Worm (Caenorhabditis elegans) whole organism, late embryonic: ENCODE data around the gene C28G1.10.

Source experiments
- F13H6.1 ChIP-seq: sonication (generic microtip); optimal IDR thresholded peaks from 2 replicates; lab custom pipeline; 2016; ENCODE audit warnings: missing genetic modification characterization, missing compliant biosample characterization
- K02D7.2 ChIP-seq: sonication (generic microtip); optimal IDR thresholded peaks from 2 replicates; lab custom pipeline; 2017; ENCODE audit warnings: mild to moderate bottlenecking, missing genetic modification characterization, missing compliant biosample characterization
- K09A11.1 ChIP-seq: sonication (generic microtip); optimal IDR thresholded peaks from 2 replicates; lab custom pipeline; 2017; ENCODE audit warnings: antibody characterized with exemption, mild to moderate bottlenecking, missing genetic modification characterization, missing compliant biosample characterization; ENCODE audit not compliant: insufficient read depth
- Y22D7AL.16 ChIP-seq: sonication (generic microtip); optimal IDR thresholded peaks from 2 replicates; lab custom pipeline; 2016; ENCODE audit warnings: missing genetic modification characterization, missing compliant biosample characterization
- ceh-19 ChIP-seq: fragments of 200-800 bp; sonication (Bioruptor generic); optimal IDR thresholded peaks from 2 replicates; lab custom pipeline; 2018; ENCODE audit warnings: mild to moderate bottlenecking, missing genetic modification characterization, missing compliant biosample characterization
- ceh-2 ChIP-seq: sonication (generic microtip); optimal IDR thresholded peaks from 2 replicates; lab custom pipeline; 2016; ENCODE audit warnings: missing genotype, missing genetic modification characterization, missing compliant biosample characterization
- ceh-22 ChIP-seq: sonication (generic microtip); optimal IDR thresholded peaks from 2 replicates; lab custom pipeline; 2017; ENCODE audit warnings: missing biosample characterization, missing genetic modification characterization
- ceh-30 ChIP-seq: fragments of 150-350 bp; optimal IDR thresholded peaks from 2 replicates; lab custom pipeline; 2014; ENCODE audit warnings: missing biosample characterization, missing genetic modification characterization
- ceh-31 ChIP-seq: sonication (generic microtip); optimal IDR thresholded peaks from 2 replicates; lab custom pipeline; 2016; ENCODE audit warnings: missing genetic modification characterization, missing compliant biosample characterization
- ceh-34 ChIP-seq: sonication (generic microtip); optimal IDR thresholded peaks from 2 replicates; lab custom pipeline; 2016; ENCODE audit warnings: mild to moderate bottlenecking, missing genetic modification characterization, missing compliant biosample characterization
- ceh-45 ChIP-seq: fragments of 200-800 bp; sonication (Bioruptor generic); IDR thresholded peaks from 2 replicates; pipeline ENCODE4 v1.3.6; 2022; ENCODE audit warnings: missing genetic modification reagents, missing genetic modification characterization, missing compliant biosample characterization
- ceh-6 ChIP-seq: fragments of 200-800 bp; sonication (Bioruptor generic); optimal IDR thresholded peaks from 2 replicates; lab custom pipeline; 2018; ENCODE audit warnings: mild to moderate bottlenecking, missing genetic modification characterization, missing compliant biosample characterization
- che-1 ChIP-seq: sonication (generic microtip); optimal IDR thresholded peaks from 2 replicates; lab custom pipeline; 2016; ENCODE audit warnings: mild to moderate bottlenecking, missing genetic modification characterization, missing compliant biosample characterization
- dve-1 ChIP-seq: sonication (generic microtip); optimal IDR thresholded peaks from 2 replicates; lab custom pipeline; 2017; ENCODE audit warnings: antibody characterized with exemption, mild to moderate bottlenecking, missing genetic modification characterization, missing compliant biosample characterization
- elt-2 ChIP-seq: sonication (generic microtip); optimal IDR thresholded peaks from 2 replicates; lab custom pipeline; 2016; ENCODE audit warnings: missing genetic modification reagents, missing genetic modification characterization, missing compliant biosample characterization
- elt-4 ChIP-seq: sonication (generic microtip); optimal IDR thresholded peaks from 2 replicates; lab custom pipeline; 2016; ENCODE audit warnings: missing genetic modification characterization, missing compliant biosample characterization
- ets-4 ChIP-seq: sonication (generic microtip); optimal IDR thresholded peaks from 2 replicates; lab custom pipeline; 2016; ENCODE audit warnings: missing genetic modification characterization, missing compliant biosample characterization
- fax-1 ChIP-seq: sonication (generic microtip); optimal IDR thresholded peaks from 2 replicates; lab custom pipeline; 2016; ENCODE audit warnings: missing genotype, missing genetic modification characterization, missing compliant biosample characterization
- fkh-10 ChIP-seq: fragments of 150-350 bp; optimal IDR thresholded peaks from 2 replicates; lab custom pipeline; 2014; ENCODE audit warnings: missing biosample characterization, missing genetic modification reagents, missing genetic modification characterization
- fkh-6 ChIP-seq: sonication (generic microtip); optimal IDR thresholded peaks from 2 replicates; lab custom pipeline; 2016; ENCODE audit warnings: missing genetic modification characterization, missing compliant biosample characterization
- hlh-15 ChIP-seq: sonication (generic microtip); optimal IDR thresholded peaks from 2 replicates; lab custom pipeline; 2016; ENCODE audit warnings: missing genetic modification characterization, missing compliant biosample characterization
- hlh-6 ChIP-seq: sonication (generic microtip); optimal IDR thresholded peaks from 2 replicates; lab custom pipeline; 2016; ENCODE audit warnings: missing genotype, missing genetic modification characterization, missing compliant biosample characterization
- hlh-8 ChIP-seq: sonication (generic microtip); optimal IDR thresholded peaks from 2 replicates; lab custom pipeline; 2016; ENCODE audit warnings: missing genotype, missing genetic modification characterization, missing compliant biosample characterization
- mec-3 ChIP-seq: sonication (generic microtip); optimal IDR thresholded peaks from 2 replicates; lab custom pipeline; 2016; ENCODE audit warnings: borderline replicate concordance, missing genetic modification characterization, missing compliant biosample characterization
- nfya-1 ChIP-seq: sonication (generic microtip); optimal IDR thresholded peaks from 2 replicates; lab custom pipeline; 2017; ENCODE audit warnings: missing genetic modification characterization, mild to moderate bottlenecking, missing compliant biosample characterization, antibody characterized with exemption, moderate library complexity
- nhr-11 ChIP-seq: fragments of 150-350 bp; optimal IDR thresholded peaks from 2 replicates; lab custom pipeline; 2014; ENCODE audit warnings: missing biosample characterization, missing genetic modification characterization
- nhr-232 ChIP-seq: sonication (generic microtip); optimal IDR thresholded peaks from 2 replicates; lab custom pipeline; 2016; ENCODE audit warnings: missing genetic modification characterization, missing compliant biosample characterization
- odd-2 ChIP-seq: sonication (generic microtip); optimal IDR thresholded peaks from 2 replicates; lab custom pipeline; 2017; ENCODE audit warnings: antibody characterized with exemption, mild to moderate bottlenecking, missing genetic modification characterization, missing compliant biosample characterization
- pax-1 ChIP-seq: fragments of 150-350 bp; optimal IDR thresholded peaks from 2 replicates; lab custom pipeline; 2014; ENCODE audit warnings: missing biosample characterization, missing genetic modification characterization
- pha-2 ChIP-seq: sonication (generic microtip); optimal IDR thresholded peaks from 2 replicates; lab custom pipeline; 2017; ENCODE audit warnings: mild to moderate bottlenecking, missing genetic modification characterization, missing compliant biosample characterization
- pros-1 ChIP-seq: fragments of 150-350 bp; optimal IDR thresholded peaks from 2 replicates; lab custom pipeline; 2014; ENCODE audit warnings: missing biosample characterization, missing genetic modification reagents, missing genetic modification characterization
- ref-2 ChIP-seq: sonication (generic microtip); optimal IDR thresholded peaks from 2 replicates; lab custom pipeline; 2016; ENCODE audit warnings: missing genetic modification characterization, missing compliant biosample characterization
- sdc-2 ChIP-seq: sonication (generic microtip); optimal IDR thresholded peaks from 2 replicates; lab custom pipeline; 2016; ENCODE audit warnings: missing genotype, missing genetic modification characterization, missing compliant biosample characterization
- sox-2 ChIP-seq: fragments of 200-800 bp; sonication (Bioruptor generic); IDR thresholded peaks from 2 replicates; pipeline ENCODE4 v1.3.6; 2022; ENCODE audit warnings: missing genetic modification reagents, missing genetic modification characterization, missing compliant biosample characterization
- sox-4 ChIP-seq: sonication (generic microtip); optimal IDR thresholded peaks from 2 replicates; lab custom pipeline; 2017; ENCODE audit warnings: mild to moderate bottlenecking, missing genetic modification characterization, inconsistent platforms, missing compliant biosample characterization
- tbx-2 ChIP-seq: sonication (generic microtip); optimal IDR thresholded peaks from 2 replicates; lab custom pipeline; 2016; ENCODE audit warnings: missing genetic modification characterization, missing compliant biosample characterization
- tbx-7 ChIP-seq: sonication (generic microtip); optimal IDR thresholded peaks from 2 replicates; lab custom pipeline; 2016; ENCODE audit warnings: missing genotype, missing genetic modification characterization, missing compliant biosample characterization
- ttx-3 ChIP-seq: sonication (generic microtip); optimal IDR thresholded peaks from 2 replicates; lab custom pipeline; 2016; ENCODE audit warnings: missing genetic modification reagents, missing genetic modification characterization, missing compliant biosample characterization
- unc-42 ChIP-seq: sonication (generic microtip); optimal IDR thresholded peaks from 2 replicates; lab custom pipeline; 2016; ENCODE audit warnings: missing genotype, missing genetic modification characterization, missing compliant biosample characterization
- zip-5 ChIP-seq: sonication (generic microtip); optimal IDR thresholded peaks from 2 replicates; lab custom pipeline; 2016; ENCODE audit warnings: missing genetic modification characterization, missing compliant biosample characterization
- ztf-16 ChIP-seq: sonication (generic microtip); optimal IDR thresholded peaks from 2 replicates; lab custom pipeline; 2017; ENCODE audit warnings: missing genetic modification characterization, missing compliant biosample characterization

The C28G1.10 gene

DNA sequence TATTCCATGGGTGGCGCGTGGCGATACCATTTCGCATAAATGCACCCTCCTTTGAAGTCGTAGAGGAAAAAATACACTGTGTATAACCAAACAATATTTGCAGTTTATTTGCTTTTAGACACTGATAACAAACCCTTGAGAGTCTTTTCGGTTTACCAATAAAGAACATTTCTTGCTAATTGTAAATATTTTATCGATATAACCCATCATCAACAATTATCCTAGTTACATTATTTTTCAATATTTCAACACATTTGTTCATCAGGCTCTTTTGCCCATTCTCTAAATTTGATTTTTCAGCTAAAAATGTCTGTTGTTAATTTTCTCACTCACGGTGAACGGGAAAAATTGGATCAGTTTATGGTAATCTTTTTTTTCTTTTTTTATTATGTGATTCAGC, 2.9 kb upstream of the C28G1.10 start, which contains the start of gene ubc-23:
Gene ubc-23, plus strand, starts transcription at position 301 of the 400 bp plus-strand sequence.
- TF ChIP-seq tbx-2 (tag; lab: Kevin White, UChicago) = no peak

DNA sequence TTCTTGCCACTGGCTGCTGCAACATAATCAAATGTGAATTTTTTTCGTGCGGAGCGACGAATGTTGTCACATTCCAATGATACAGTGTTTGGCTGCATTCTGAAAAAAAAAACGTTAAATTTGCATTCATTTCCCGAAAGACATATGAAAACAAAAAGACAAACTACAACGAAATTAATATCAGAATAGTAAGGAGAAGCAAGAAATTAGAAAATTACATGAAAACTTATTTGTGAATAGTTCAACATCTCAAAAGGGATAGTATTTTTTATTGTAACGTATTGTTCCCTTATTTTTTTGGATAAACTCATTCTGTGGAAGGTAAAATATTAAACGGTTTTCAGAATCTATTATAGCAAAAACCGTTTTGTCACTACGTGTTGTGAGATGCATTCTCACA, 6.6 kb downstream of the C28G1.10 start, which contains the start of gene sprp-4:
Gene sprp-4, minus strand, starts transcription at position 101 of the 400 bp plus-strand sequence.
- TF ChIP-seq ttx-3 (tag; lab: Kevin White, UChicago) = no peak
- TF ChIP-seq ceh-31 (tag; lab: Kevin White, UChicago) = no peak
- no peak for TF ChIP-seq hlh-6 (tag; lab: Kevin White, UChicago)
- no peak for TF ChIP-seq ref-2 (tag; lab: Kevin White, UChicago)
- no peak for TF ChIP-seq sox-2 (GFP tag; lab: Robert Waterston, UW)
- no peak for TF ChIP-seq mec-3 (tag; lab: Kevin White, UChicago)
- TF ChIP-seq odd-2 (tag; lab: Kevin White, UChicago) = no peak
- no peak for TF ChIP-seq nhr-11
- TF ChIP-seq zip-5 (tag; lab: Kevin White, UChicago) = no peak
- no peak for TF ChIP-seq ceh-30 (tag; lab: Kevin White, UChicago)
- TF ChIP-seq pha-2 (tag; lab: Kevin White, UChicago) = no peak
- TF ChIP-seq tbx-2 (tag; lab: Kevin White, UChicago) = no peak
- TF ChIP-seq F13H6.1 = no peak
- no peak for TF ChIP-seq fkh-10 (GFP tag; lab: Kevin White, UChicago)
- TF ChIP-seq che-1 (tag; lab: Kevin White, UChicago) = no peak
- no peak for TF ChIP-seq sdc-2 (tag; lab: Kevin White, UChicago)
- no peak for TF ChIP-seq pros-1
- no peak for TF ChIP-seq hlh-15 (tag; lab: Kevin White, UChicago)

DNA sequence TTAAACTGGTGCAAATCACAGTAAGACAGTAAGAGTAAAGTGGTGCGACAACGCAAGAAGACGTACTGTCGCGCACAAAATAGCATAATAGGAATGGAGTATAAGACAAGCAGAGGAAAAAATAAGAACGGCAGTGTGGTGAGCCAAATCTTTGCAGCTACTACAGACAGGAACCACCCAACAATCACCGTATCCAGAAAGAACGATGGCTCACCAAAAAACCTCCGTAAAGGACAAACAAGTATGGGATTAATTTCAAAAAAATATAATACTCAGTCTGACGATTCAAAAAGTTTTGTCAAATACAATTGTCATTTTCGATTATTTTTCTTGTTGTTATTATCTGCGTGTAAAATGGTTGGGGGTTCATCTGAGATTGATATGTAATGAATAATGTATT, 7.5 kb downstream of the C28G1.10 start:
- TF ChIP-seq ttx-3 (tag; lab: Kevin White, UChicago) (no peak), ceh-45 (GFP tag; lab: Robert Waterston, UW) (no peak), zip-5 (tag; lab: Kevin White, UChicago) (no peak), elt-2 (no peak), ceh-6 (GFP tag; lab: Kevin White, UChicago) (no peak), hlh-8 (tag; lab: Kevin White, UChicago) (no peak), Y22D7AL.16 (tag; lab: Kevin White, UChicago) (no peak), ceh-34 (tag; lab: Kevin White, UChicago) (no peak), elt-4 (tag; lab: Kevin White, UChicago) (no peak), fkh-6 (no peak), ceh-19 (GFP tag; lab: Kevin White, UChicago) (no peak), mec-3 (tag; lab: Kevin White, UChicago) (no peak), ceh-22 (no peak)

DNA sequence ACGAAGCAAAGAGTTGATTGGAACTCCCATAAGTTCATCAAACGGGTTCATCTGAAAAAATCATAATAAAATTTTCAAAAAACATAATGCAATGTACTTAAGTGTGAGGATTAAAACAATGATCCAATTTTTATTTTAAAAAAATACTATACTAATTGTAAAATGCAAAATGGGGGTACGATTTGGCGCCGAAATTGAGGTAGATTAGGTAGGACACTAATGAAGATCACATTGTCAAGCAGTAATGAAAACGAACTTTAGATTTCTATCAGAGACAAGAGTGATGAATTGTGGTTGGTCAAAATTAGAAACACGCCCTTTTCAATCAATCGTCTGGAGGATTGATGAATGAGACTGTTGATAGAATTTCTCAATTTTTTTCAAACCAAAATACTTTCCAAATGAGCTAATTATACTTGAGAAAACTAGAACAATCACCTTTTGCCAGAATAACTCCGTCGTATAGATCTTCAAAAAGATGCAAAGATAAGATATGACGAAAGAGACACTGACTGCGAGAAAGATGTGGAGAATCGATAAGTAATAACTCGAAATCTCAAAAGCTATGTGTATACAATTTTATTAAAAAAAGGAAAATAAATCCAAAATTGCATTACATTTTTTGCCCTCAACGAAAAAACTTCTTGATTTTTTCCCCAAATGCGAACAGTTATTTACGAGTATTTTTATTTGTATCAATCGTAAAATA, 11.1 kb downstream of the C28G1.10 start, which contains the start of gene C06E2.5:
Gene C06E2.5, minus strand, starts transcription at position 51 of the 709 bp plus-strand sequence.
- TF ChIP-seq pax-1 (tag; lab: Kevin White, UChicago) (no peak), ztf-16 (no peak), K09A11.1 (tag; lab: Kevin White, UChicago) (no peak), dve-1 (tag; lab: Kevin White, UChicago) (no peak), fax-1 (tag; lab: Kevin White, UChicago) (no peak), tbx-7 (tag; lab: Kevin White, UChicago) (no peak), hlh-15 (tag; lab: Kevin White, UChicago) (no peak), sdc-2 (tag; lab: Kevin White, UChicago) (no peak), nfya-1 (tag; lab: Kevin White, UChicago) (no peak), ets-4 (tag; lab: Kevin White, UChicago) (no peak), unc-42 (tag; lab: Kevin White, UChicago) (no peak), K02D7.2 (no peak), hlh-8 (tag; lab: Kevin White, UChicago) (no peak), elt-2 (no peak), nhr-232 (no peak), mec-3 (tag; lab: Kevin White, UChicago) (no peak), ceh-34 (tag; lab: Kevin White, UChicago) (no peak), sox-4 (tag; lab: Kevin White, UChicago) (no peak), ceh-2 (tag; lab: Kevin White, UChicago) (no peak), zip-5 (tag; lab: Kevin White, UChicago) (no peak)
